Fruit fly (Drosophila melanogaster) whole organism, embryonic: Measurements from ENCODE around the gene CG4424.

ENCODE experiments used
- Abd-B ChIP-seq: fragments of 200-800 bp; sonication (Bioruptor generic); optimal IDR thresholded peaks from 2 replicates; lab custom pipeline; 2018; ENCODE audit warnings: missing biosample characterization, mild to moderate bottlenecking, missing genetic modification characterization, moderate library complexity
- Adf1 ChIP-seq: fragments of 200-800 bp; sonication (Bioruptor generic); IDR thresholded peaks from 2 replicates; pipeline ENCODE4 v1.3.6; 2022; ENCODE audit warnings: missing biosample characterization, missing genetic modification characterization
- Blimp-1 ChIP-seq: fragments of 200-800 bp; sonication (Bioruptor generic); optimal IDR thresholded peaks from 3 replicates; lab custom pipeline; 2018; ENCODE audit warnings: missing biosample characterization, missing genetic modification characterization, mild to moderate bottlenecking, moderate library complexity, missing genetic modification reagents
- CG13624 ChIP-seq: fragments of 200-800 bp; sonication (Bioruptor generic); optimal IDR thresholded peaks from 2 replicates; lab custom pipeline; 2016; ENCODE audit warnings: missing biosample characterization, missing genetic modification characterization
- CG13775 ChIP-seq: fragments of 200-800 bp; sonication (Bioruptor generic); optimal IDR thresholded peaks from 3 replicates; lab custom pipeline; 2017; ENCODE audit warnings: missing biosample characterization, mild to moderate bottlenecking, missing genetic modification characterization
- CG1529 ChIP-seq: fragments of 200-800 bp; sonication (Bioruptor generic); optimal IDR thresholded peaks from 3 replicates; lab custom pipeline; 2018; ENCODE audit warnings: missing biosample characterization, missing genetic modification characterization
- CG1602 ChIP-seq: fragments of 200-800 bp; sonication (Bioruptor generic); optimal IDR thresholded peaks from 3 replicates; lab custom pipeline; 2016; ENCODE audit warnings: missing biosample characterization, missing genetic modification characterization
- CG16813 ChIP-seq: fragments of 200-800 bp; sonication (Bioruptor generic); IDR thresholded peaks from 3 replicates; pipeline ENCODE4 v1.3.6; 2022; ENCODE audit warnings: missing biosample characterization, missing genetic modification characterization; ENCODE audit not compliant: partially characterized antibody
- CG16815 ChIP-seq: fragments of 200-800 bp; sonication (Bioruptor generic); optimal IDR thresholded peaks from 3 replicates; lab custom pipeline; 2017; ENCODE audit warnings: missing biosample characterization, mild to moderate bottlenecking, missing genetic modification characterization
- CG17829 ChIP-seq: fragments of 200-800 bp; optimal IDR thresholded peaks from 2 replicates; lab custom pipeline; 2019; ENCODE audit warnings: missing biosample characterization, mild to moderate bottlenecking, missing genetic modification characterization, moderate library complexity
- CG17912 ChIP-seq: fragments of 200-800 bp; sonication (Bioruptor generic); optimal IDR thresholded peaks from 2 replicates; lab custom pipeline; 2018; ENCODE audit warnings: missing biosample characterization, mild to moderate bottlenecking, missing genetic modification characterization
- CG18476 ChIP-seq: fragments of 200-800 bp; sonication (Bioruptor generic); optimal IDR thresholded peaks from 2 replicates; lab custom pipeline; 2016; ENCODE audit warnings: missing biosample characterization, mild to moderate bottlenecking, missing genetic modification characterization
- CG18599 ChIP-seq: fragments of 200-800 bp; sonication (Bioruptor generic); optimal IDR thresholded peaks from 3 replicates; lab custom pipeline; 2017; ENCODE audit warnings: missing biosample characterization, missing genetic modification characterization, mild to moderate bottlenecking, moderate library complexity, missing genetic modification reagents
- CG42726 ChIP-seq: fragments of 200-800 bp; sonication (Bioruptor generic); IDR thresholded peaks from 2 replicates; pipeline ENCODE4 v1.3.6; 2022; ENCODE audit warnings: missing biosample characterization, missing genetic modification characterization; ENCODE audit not compliant: partially characterized antibody
- CG4360 ChIP-seq: fragments of 200-800 bp; sonication (Bioruptor generic); IDR thresholded peaks from 2 replicates; pipeline ENCODE4 v1.3.6; 2022; ENCODE audit warnings: missing biosample characterization, missing genetic modification characterization
- CG4617 ChIP-seq: fragments of 200-800 bp; sonication (Bioruptor generic); optimal IDR thresholded peaks from 3 replicates; lab custom pipeline; 2016; ENCODE audit warnings: missing biosample characterization, missing genetic modification characterization, borderline replicate concordance
- CG4707 ChIP-seq: fragments of 200-800 bp; sonication (Bioruptor generic); optimal IDR thresholded peaks from 2 replicates; lab custom pipeline; 2018; ENCODE audit warnings: missing biosample characterization, mild to moderate bottlenecking, missing genetic modification characterization, moderate library complexity
- CG7372 ChIP-seq: fragments of 200-800 bp; sonication (Bioruptor generic); IDR thresholded peaks from 2 replicates; pipeline ENCODE4 v1.3.6; 2022; ENCODE audit warnings: missing biosample characterization, missing genetic modification characterization
- CG8478 ChIP-seq: fragments of >200 bp; optimal IDR thresholded peaks from 2 replicates; lab custom pipeline; 2018
- Dfd ChIP-seq, 2 experiments: fragments of >200 bp; optimal IDR thresholded peaks; 2 replicates each; lab custom pipeline; 2017; ENCODE audit warnings: missing biosample characterization in 2 of 2, missing genetic modification characterization in 2 of 2
- Elba2 ChIP-seq: fragments of 200-800 bp; sonication (Bioruptor generic); optimal IDR thresholded peaks from 3 replicates; lab custom pipeline; 2016; ENCODE audit warnings: missing biosample characterization, missing genetic modification characterization
- Gug ChIP-seq: fragments of 200-800 bp; sonication (Bioruptor generic); IDR thresholded peaks from 4 replicates; pipeline ENCODE4 v1.3.6; 2022; ENCODE audit warnings: missing biosample characterization, missing genetic modification characterization
- Kr ChIP-seq: fragments of 200-800 bp; sonication (Bioruptor generic); optimal IDR thresholded peaks from 2 replicates; lab custom pipeline; 2017; ENCODE audit warnings: missing biosample characterization, mild to moderate bottlenecking, missing genetic modification characterization
- Mad ChIP-seq: fragments of 200-800 bp; sonication (Bioruptor generic); optimal IDR thresholded peaks from 2 replicates; lab custom pipeline; 2016; ENCODE audit warnings: missing biosample characterization, missing genetic modification characterization
- Mrtf ChIP-seq: fragments of 200-800 bp; sonication (Bioruptor generic); IDR thresholded peaks from 3 replicates; pipeline ENCODE4 v1.3.6; 2022; ENCODE audit warnings: missing biosample characterization, missing genetic modification characterization
- NC2β ChIP-seq: fragments of 200-800 bp; sonication (Bioruptor generic); optimal IDR thresholded peaks from 2 replicates; lab custom pipeline; 2016; ENCODE audit warnings: missing biosample characterization, missing genetic modification characterization
- Nf-YC ChIP-seq: fragments of 200-800 bp; optimal IDR thresholded peaks from 3 replicates; lab custom pipeline; 2019; ENCODE audit warnings: missing biosample characterization, mild to moderate bottlenecking, missing genetic modification characterization, moderate library complexity
- Six4 ChIP-seq: fragments of 200-800 bp; sonication (Bioruptor generic); optimal IDR thresholded peaks from 2 replicates; lab custom pipeline; 2016; ENCODE audit warnings: missing biosample characterization, missing genetic modification characterization
- Sry-β ChIP-seq: fragments of 200-800 bp; sonication (Bioruptor generic); optimal IDR thresholded peaks from 2 replicates; lab custom pipeline; 2018; ENCODE audit warnings: missing biosample characterization, mild to moderate bottlenecking, missing genetic modification characterization, moderate library complexity
- YL-1 ChIP-seq: fragments of 200-800 bp; sonication (Bioruptor generic); optimal IDR thresholded peaks from 3 replicates; lab custom pipeline; 2017; ENCODE audit warnings: missing biosample characterization, mild to moderate bottlenecking, missing genetic modification characterization
- ab ChIP-seq: fragments of 200-800 bp; sonication (Bioruptor generic); optimal IDR thresholded peaks from 2 replicates; lab custom pipeline; 2016; ENCODE audit warnings: missing biosample characterization, missing genetic modification characterization
- bab2 ChIP-seq: fragments of 200-800 bp; sonication (Bioruptor generic); optimal IDR thresholded peaks from 2 replicates; lab custom pipeline; 2016; ENCODE audit warnings: missing biosample characterization, missing genetic modification characterization
- br ChIP-seq: fragments of >200 bp; optimal IDR thresholded peaks from 2 replicates; lab custom pipeline; 2017
- cad ChIP-seq: fragments of >200 bp; optimal IDR thresholded peaks from 2 replicates; lab custom pipeline; 2017; ENCODE audit warnings: missing biosample characterization, missing genetic modification characterization
- chm ChIP-seq: fragments of 200-800 bp; sonication (Bioruptor generic); IDR thresholded peaks from 2 replicates; pipeline ENCODE4 v1.3.6; 2022; ENCODE audit warnings: missing biosample characterization, missing genetic modification characterization
- crc ChIP-seq: fragments of 200-800 bp; sonication (Bioruptor generic); optimal IDR thresholded peaks from 2 replicates; lab custom pipeline; 2016; ENCODE audit warnings: missing biosample characterization, missing genetic modification characterization
- dpn ChIP-seq, 2 experiments: fragments of 200-800 bp; sonication (Bioruptor generic); optimal IDR thresholded peaks; 3 replicates each; lab custom pipeline; 2016; ENCODE audit warnings: missing biosample characterization in 2 of 2, missing genetic modification characterization in 2 of 2
- fd102C ChIP-seq: fragments of 200-800 bp; sonication (Bioruptor generic); optimal IDR thresholded peaks from 2 replicates; lab custom pipeline; 2018; ENCODE audit warnings: missing biosample characterization, mild to moderate bottlenecking, missing genetic modification characterization, moderate library complexity
- grn ChIP-seq: fragments of 200-800 bp; sonication (Bioruptor generic); optimal IDR thresholded peaks from 3 replicates; lab custom pipeline; 2017; ENCODE audit warnings: missing biosample characterization, missing genetic modification characterization
- hb ChIP-seq: fragments of 200-800 bp; sonication (Bioruptor generic); IDR thresholded peaks from 3 replicates; pipeline ENCODE4 v1.3.6; 2022; ENCODE audit warnings: missing biosample characterization, missing genetic modification characterization; ENCODE audit not compliant: partially characterized antibody
- pho ChIP-seq: fragments of 200-800 bp; sonication (Bioruptor generic); optimal IDR thresholded peaks from 2 replicates; lab custom pipeline; 2016; ENCODE audit warnings: missing biosample characterization, missing genetic modification characterization
- pros ChIP-seq: fragments of 200-800 bp; sonication (Bioruptor generic); optimal IDR thresholded peaks from 3 replicates; lab custom pipeline; 2019; ENCODE audit warnings: missing biosample characterization, mild to moderate bottlenecking, missing genetic modification characterization, moderate library complexity
- psq ChIP-seq: fragments of 200-800 bp; sonication (Bioruptor generic); optimal IDR thresholded peaks from 2 replicates; lab custom pipeline; 2017; ENCODE audit warnings: missing biosample characterization, missing genetic modification characterization
- pzg ChIP-seq: fragments of 200-800 bp; sonication (Bioruptor generic); optimal IDR thresholded peaks from 3 replicates; lab custom pipeline; 2018; ENCODE audit warnings: missing biosample characterization, mild to moderate bottlenecking, missing genetic modification characterization, moderate library complexity
- salm ChIP-seq: fragments of 200-800 bp; sonication (Bioruptor generic); optimal IDR thresholded peaks from 2 replicates; lab custom pipeline; 2018; ENCODE audit warnings: missing biosample characterization, mild to moderate bottlenecking, missing genetic modification characterization
- sc ChIP-seq, 3 experiments: fragments of >200 bp in 2 of 3; fragments of 200-800 bp in 1 of 3; sonication (Bioruptor generic) in 1 of 3; optimal IDR thresholded peaks; 2 replicates in 2 of 3; 3 replicates in 1 of 3; lab custom pipeline; 2017; ENCODE audit warnings: mild to moderate bottlenecking in 1 of 3, missing biosample characterization in 1 of 3, missing genetic modification characterization in 1 of 3, missing genetic modification reagents in 1 of 3
- sd ChIP-seq: fragments of 200-800 bp; sonication (Bioruptor generic); optimal IDR thresholded peaks from 3 replicates; lab custom pipeline; 2018; ENCODE audit warnings: missing biosample characterization, mild to moderate bottlenecking, missing genetic modification characterization, moderate library complexity
- so ChIP-seq: fragments of 200-800 bp; sonication (Bioruptor generic); IDR thresholded peaks from 3 replicates; pipeline ENCODE4 v1.3.6; 2022; ENCODE audit warnings: missing biosample characterization, missing genetic modification characterization
- unc-4 ChIP-seq: fragments of 200-800 bp; sonication (Bioruptor generic); IDR thresholded peaks from 2 replicates; pipeline ENCODE4 v1.3.6; 2022; ENCODE audit warnings: missing biosample characterization, missing genetic modification characterization; ENCODE audit not compliant: partially characterized antibody
- wdn ChIP-seq: fragments of 200-800 bp; sonication (Bioruptor generic); IDR thresholded peaks from 2 replicates; pipeline ENCODE4 v1.3.6; 2022; ENCODE audit warnings: missing biosample characterization, missing genetic modification characterization

Gene CG4424

DNA sequence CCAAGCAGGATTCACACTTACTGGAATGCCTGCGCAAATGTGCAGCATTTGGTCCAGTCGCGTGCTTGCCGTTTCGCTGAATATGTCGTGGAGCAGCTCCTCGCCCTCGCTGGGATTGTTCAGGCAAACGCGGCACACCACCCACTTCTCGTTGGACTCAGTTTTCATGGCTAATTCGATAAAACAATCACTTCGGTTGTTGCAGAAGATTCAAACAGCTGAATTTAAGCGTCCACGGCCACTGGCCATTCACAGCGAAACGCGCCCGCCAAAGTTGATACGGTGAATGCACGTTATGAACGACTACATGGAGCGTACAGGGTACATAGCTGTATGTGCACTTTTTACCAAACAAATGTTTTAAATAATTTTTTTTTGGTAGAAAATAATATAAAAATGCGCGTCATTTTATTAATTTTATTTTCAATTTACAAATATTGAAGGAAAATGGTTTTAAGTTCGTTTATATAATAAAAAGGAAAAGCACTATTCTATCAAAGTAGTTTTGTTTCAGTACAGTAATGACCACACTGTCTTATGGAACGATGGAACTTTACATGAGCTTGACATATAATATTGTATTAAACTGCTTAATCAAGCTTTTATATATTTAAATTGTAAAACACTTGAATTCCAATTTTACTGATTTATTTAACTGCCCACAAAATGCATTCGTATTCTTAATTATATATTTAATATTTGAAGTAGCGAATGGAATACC, 3.4 kb upstream of the CG4424 start, which contains the start of gene trem (continued):
- TF ChIP-seq Mad (peak; percentile 3), CG1529 (peak; percentile 38), Gug (GFP tag; lab: Robert Waterston, UW) (peak; percentile 87), CG17912 (GFP tag; lab: Kevin White, UChicago) (no peak), CG13775 (GFP tag; lab: Kevin White, UChicago) (peak; percentile 89), CG16815 (GFP tag; lab: Kevin White, UChicago) (peak; percentile 88), bab2 (GFP tag; lab: Kevin White, UChicago) (peak; percentile 1), Nf-YC (peak; percentile 69), YL-1 (GFP tag; lab: Kevin White, UChicago) (peak; percentile 51), CG4360 (no peak), crc (GFP tag; lab: Kevin White, UChicago) (no peak), CG18599 (no peak), grn (no peak), Mrtf (GFP tag; lab: Robert Waterston, UW) (peak; percentile 60; the same call in 1 of the 3 replicates), Dfd (GFP tag; optimal IDR thresholded peaks at IDR 0.05; lab: Kevin White, UChicago) (no peak), pho (GFP tag; lab: Kevin White, UChicago) (peak; percentile 71), sd (peak; percentile 14), CG4617 (GFP tag; lab: Kevin White, UChicago) (peak; percentile 21), salm (no peak), cad (no peak), CG13624 (GFP tag; lab: Kevin White, UChicago) (peak; percentile 42), br (no peak), Six4 (GFP tag; lab: Kevin White, UChicago) (peak; percentile 40), Blimp-1 (no peak), CG1602 (peak; percentile 79), CG8478 (no peak), CG4707 (GFP tag; lab: Kevin White, UChicago) (no peak), Kr (GFP tag; lab: Kevin White, UChicago) (no peak), NC2β (GFP tag; lab: Kevin White, UChicago) (no peak), psq (GFP tag; lab: Kevin White, UChicago) (peak; percentile 61), unc-4 (GFP tag; lab: Robert Waterston, UW) (no peak), CG42726 (GFP tag; lab: Robert Waterston, UW) (no peak), fd102C (GFP tag; lab: Kevin White, UChicago) (no peak), pzg (GFP tag; lab: Kevin White, UChicago) (peak; percentile 24), dpn (GFP tag; optimal IDR thresholded peaks at IDR 0.05; lab: Kevin White, UChicago) (peak; percentile 58), wdn (GFP tag; lab: Robert Waterston, UW) (peak; percentile 5; the same call in 1 of the 2 replicates), CG18476 (GFP tag; lab: Kevin White, UChicago) (peak; percentile 32), so (GFP tag; lab: Robert Waterston, UW) (no peak), hb (GFP tag; lab: Robert Waterston, UW) (no peak), chm (no peak), pros (GFP tag; lab: Kevin White, UChicago) (no peak), sc (optimal IDR thresholded peaks at IDR 0.05; lab: Kevin White, UChicago) (no peak), sc (GFP tag; optimal IDR thresholded peaks at IDR 0.05; lab: Kevin White, UChicago) (peak; percentile 45), CG7372 (GFP tag; lab: Robert Waterston, UW) (peak; percentile 57), Elba2 (GFP tag; lab: Kevin White, UChicago) (no peak), Adf1 (no peak), CG17829 (tag; lab: Kevin White, UChicago) (peak; percentile 68), CG16813 (no peak), Sry-β (no peak), ab (GFP tag; lab: Kevin White, UChicago) (no peak), Abd-B (GFP tag; lab: Kevin White, UChicago) (peak; percentile 82)
